Worm (Caenorhabditis elegans) whole organism, L2 larva: ENCODE results near the gene C06B3.7.

Source experiments
- ceh-82 ChIP-seq: fragments of 150-350 bp; optimal IDR thresholded peaks from 2 replicates; lab custom pipeline; 2014; ENCODE audit warnings: missing biosample characterization, missing genetic modification characterization
- mab-5 ChIP-seq: fragments of 150-350 bp; optimal IDR thresholded peaks from 2 replicates; lab custom pipeline; 2014; ENCODE audit warnings: missing biosample characterization, missing genetic modification characterization
- nhr-11 ChIP-seq: fragments of 150-350 bp; optimal IDR thresholded peaks from 2 replicates; lab custom pipeline; 2014; ENCODE audit warnings: missing biosample characterization, missing genetic modification characterization
- nhr-21 ChIP-seq: fragments of 150-350 bp; optimal IDR thresholded peaks from 2 replicates; lab custom pipeline; 2014; ENCODE audit warnings: missing biosample characterization, missing genetic modification characterization
- sem-4 ChIP-seq: fragments of 150-350 bp; optimal IDR thresholded peaks from 2 replicates; lab custom pipeline; 2014; ENCODE audit warnings: missing biosample characterization, missing genetic modification reagents, missing genetic modification characterization
- unc-39 ChIP-seq: fragments of 150-350 bp; optimal IDR thresholded peaks from 2 replicates; lab custom pipeline; 2014; ENCODE audit warnings: missing biosample characterization, missing genetic modification characterization
- unc-62 ChIP-seq: fragments of 150-350 bp; optimal IDR thresholded peaks from 2 replicates; lab custom pipeline; 2014; ENCODE audit warnings: missing biosample characterization, missing genetic modification reagents, missing genetic modification characterization
- zag-1 ChIP-seq: fragments of 150-350 bp; optimal IDR thresholded peaks from 2 replicates; lab custom pipeline; 2014; ENCODE audit warnings: missing biosample characterization, missing genetic modification characterization
- ztf-11 ChIP-seq: sonication (generic microtip); optimal IDR thresholded peaks from 2 replicates; lab custom pipeline; 2017; ENCODE audit warnings: missing biosample characterization, missing genetic modification characterization

- TF ChIP-seq unc-39 (no peak), mab-5 (no peak), ceh-82 (no peak), nhr-21 (tag; lab: Kevin White, UChicago) (peak; percentile 4), ztf-11 (tag; lab: Kevin White, UChicago) (no peak), unc-62 (GFP tag; lab: Kevin White, UChicago) (no peak), zag-1 (tag; lab: Kevin White, UChicago) (no peak), nhr-11 (no peak), sem-4 (no peak)
These were observed 3.3 kb upstream of the C06B3.7 start, which contains the start of gene stdh-1 for ce11 chrV:13906166-13906565.
